Fruit fly (Drosophila melanogaster) whole organism: ENCODE measurements around the gene sima.

Experiments used
- Dll ChIP-seq: fragments of >200 bp; optimal IDR thresholded peaks from 2 replicates; lab custom pipeline; 2017
- EcR ChIP-seq, 2 experiments: fragments of >200 bp; optimal IDR thresholded peaks; 2 replicates each; lab custom pipeline; 2017; ENCODE audit warnings: missing biosample characterization in 2 of 2, missing genetic modification characterization in 2 of 2, missing genetic modification reagents in 2 of 2
- pan ChIP-seq: fragments of >200 bp; optimal IDR thresholded peaks from 2 replicates; lab custom pipeline; 2017
- psq ChIP-seq: fragments of >200 bp; optimal IDR thresholded peaks from 2 replicates; lab custom pipeline; 2017
- usp ChIP-seq: fragments of >200 bp; optimal IDR thresholded peaks from 2 replicates; lab custom pipeline; 2017; ENCODE audit warnings: missing biosample characterization, missing genetic modification characterization, mixed read lengths

dm6 chr3R:30102806-30103619 lies 44.9 kb downstream of the sima start:
- no peak for TF ChIP-seq psq (lab: Kevin White, UChicago)
- no peak for TF ChIP-seq EcR (GFP tag; optimal IDR thresholded peaks at IDR 0.05; lab: Kevin White, UChicago)
- TF ChIP-seq usp (GFP tag; lab: Kevin White, UChicago) = no peak
- TF ChIP-seq pan (lab: Kevin White, UChicago) = no peak
- no peak for TF ChIP-seq Dll (lab: Kevin White, UChicago)
